Worm (Caenorhabditis elegans) whole organism, midembryonic: ENCODE results near the gene ant-1.4.

Experiments
- flt-1 ChIP-seq: fragments of 200-800 bp; sonication (Bioruptor generic); IDR thresholded peaks from 2 replicates; pipeline ENCODE4 v1.3.6; 2022; ENCODE audit warnings: missing genetic modification characterization, missing compliant biosample characterization
- med-1 ChIP-seq: sonication (generic microtip); optimal IDR thresholded peaks from 2 replicates; lab custom pipeline; 2017; ENCODE audit warnings: missing genetic modification characterization, mild to moderate bottlenecking, missing compliant biosample characterization, antibody characterized with exemption, missing genetic modification reagents; ENCODE audit not compliant: insufficient read depth

DNA sequence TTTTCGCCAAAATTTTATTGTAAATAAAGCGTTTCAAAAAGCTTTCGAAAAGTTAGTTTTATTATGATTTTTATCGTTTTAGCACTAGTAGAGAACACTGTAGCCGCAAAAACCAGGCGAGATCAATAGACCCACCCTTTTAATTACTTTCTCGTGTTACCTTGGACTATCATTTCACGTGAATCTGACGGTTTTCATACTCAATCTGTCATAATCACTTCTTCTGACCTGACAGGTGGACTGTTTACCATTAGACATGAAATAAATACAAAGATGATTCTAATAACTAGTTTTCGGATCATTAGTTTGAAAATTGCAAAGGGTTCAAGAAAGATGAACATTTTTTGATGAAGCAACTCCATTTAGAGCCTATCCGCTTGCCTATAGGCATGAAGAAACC lies 3.0 kb upstream of the ant-1.4 start:
- TF ChIP-seq flt-1 (GFP tag; lab: Robert Waterston, UW) (no peak), med-1 (no peak)
